Worm (Caenorhabditis elegans): ENCODE data around the gene pqn-82.

DNA sequence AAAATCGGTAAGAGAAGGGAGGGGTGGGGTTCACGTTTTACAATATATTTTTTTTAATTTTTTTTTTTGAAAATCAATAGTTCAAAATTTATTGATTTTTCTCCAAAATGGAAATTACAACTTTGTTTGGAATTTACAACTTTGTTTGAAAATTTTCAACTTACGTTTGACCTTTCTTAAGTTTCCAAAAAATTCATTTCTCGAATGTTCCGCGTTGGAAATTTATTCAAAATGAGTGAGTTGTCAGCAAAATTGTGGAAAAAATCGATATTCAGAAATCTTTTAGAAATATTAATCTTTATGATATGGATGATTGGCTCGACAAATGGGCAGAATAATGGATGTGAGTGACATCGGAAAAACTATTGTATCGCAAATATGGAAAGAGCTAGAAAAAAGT, 38.5 kb downstream of the pqn-82 start, which contains the start of gene B0524.3:
- TF ChIP-seq nhr-11 (tag; optimal IDR thresholded peaks at IDR 0.05), result no peak
- no peak for TF ChIP-seq pha-4 (GFP tag; IDR thresholded peaks at IDR 0.05)
- TF ChIP-seq pha-4 (tag; optimal IDR thresholded peaks at IDR 0.05), result no peak
- TF ChIP-seq ama-1 (optimal IDR thresholded peaks at IDR 0.05), result no peak
- TF ChIP-seq aly-2 (tag; optimal IDR thresholded peaks at IDR 0.05), result no peak
